Fruit fly (Drosophila melanogaster) whole organism, embryonic: ENCODE measurements around the gene Syx4.
A peak's percentile ranks its signal among the peaks of the same experiment; 100 is the strongest.

Source experiments
- CG10147 ChIP-seq: fragments of 200-800 bp; sonication (Bioruptor generic); optimal IDR thresholded peaks from 2 replicates; lab custom pipeline; 2019; ENCODE audit warnings: missing biosample characterization, mild to moderate bottlenecking, missing genetic modification characterization, moderate library complexity
- CG10267 ChIP-seq: fragments of 200-800 bp; sonication (Bioruptor generic); optimal IDR thresholded peaks from 2 replicates; lab custom pipeline; 2018; ENCODE audit warnings: missing biosample characterization, mild to moderate bottlenecking, missing genetic modification characterization, moderate library complexity
- CG10366 ChIP-seq: fragments of 200-800 bp; sonication (Bioruptor generic); IDR thresholded peaks from 2 replicates; pipeline ENCODE4 v1.3.6; 2022; ENCODE audit warnings: missing biosample characterization, missing genetic modification characterization
- CG12299 ChIP-seq: fragments of 200-800 bp; sonication (Bioruptor generic); optimal IDR thresholded peaks from 2 replicates; lab custom pipeline; 2018; ENCODE audit warnings: missing biosample characterization, mild to moderate bottlenecking, missing genetic modification characterization
- CG12744 ChIP-seq: fragments of 200-800 bp; sonication (Bioruptor generic); optimal IDR thresholded peaks from 2 replicates; lab custom pipeline; 2016; ENCODE audit warnings: missing biosample characterization, missing genetic modification characterization
- CG12942 ChIP-seq: fragments of 200-800 bp; sonication (Bioruptor generic); optimal IDR thresholded peaks from 3 replicates; lab custom pipeline; 2016; ENCODE audit warnings: missing biosample characterization, missing genetic modification characterization
- CG14441 ChIP-seq: fragments of 200-800 bp; sonication (Bioruptor generic); IDR thresholded peaks from 2 replicates; pipeline ENCODE4 v1.3.6; 2022; ENCODE audit warnings: missing biosample characterization, missing genetic modification characterization
- CG14860 ChIP-seq: fragments of 200-800 bp; sonication (Bioruptor generic); IDR thresholded peaks from 3 replicates; pipeline ENCODE4 v1.3.6; 2022; ENCODE audit warnings: missing biosample characterization, missing genetic modification characterization; ENCODE audit not compliant: partially characterized antibody
- CG1602 ChIP-seq: fragments of 200-800 bp; sonication (Bioruptor generic); optimal IDR thresholded peaks from 3 replicates; lab custom pipeline; 2016; ENCODE audit warnings: missing biosample characterization, missing genetic modification characterization
- CG2120 ChIP-seq: fragments of 200-800 bp; sonication (Bioruptor generic); optimal IDR thresholded peaks from 3 replicates; lab custom pipeline; 2016; ENCODE audit warnings: missing biosample characterization, missing genetic modification characterization
- CG3281 ChIP-seq: fragments of 200-800 bp; sonication (Bioruptor generic); optimal IDR thresholded peaks from 3 replicates; lab custom pipeline; 2017; ENCODE audit warnings: missing biosample characterization, mild to moderate bottlenecking, missing genetic modification characterization
- CG3995 ChIP-seq: fragments of 200-800 bp; sonication (Bioruptor generic); optimal IDR thresholded peaks from 3 replicates; lab custom pipeline; 2016; ENCODE audit warnings: missing biosample characterization, missing genetic modification characterization
- CG5180 ChIP-seq: fragments of 200-800 bp; sonication (Bioruptor generic); optimal IDR thresholded peaks from 3 replicates; lab custom pipeline; 2017; ENCODE audit warnings: missing biosample characterization, missing genetic modification characterization, mild to moderate bottlenecking, moderate library complexity, missing genetic modification reagents
- CG6175 ChIP-seq: fragments of 200-800 bp; sonication (Bioruptor generic); IDR thresholded peaks from 3 replicates; pipeline ENCODE4 v1.3.6; 2022; ENCODE audit warnings: missing biosample characterization, missing genetic modification characterization
- CG6272 ChIP-seq: fragments of 200-800 bp; sonication (Bioruptor generic); IDR thresholded peaks from 2 replicates; pipeline ENCODE4 v1.3.6; 2022; ENCODE audit warnings: missing biosample characterization, missing genetic modification characterization
- CG6854 ChIP-seq: fragments of 200-800 bp; sonication (Bioruptor generic); optimal IDR thresholded peaks from 3 replicates; lab custom pipeline; 2017; ENCODE audit warnings: missing biosample characterization, mild to moderate bottlenecking, missing genetic modification characterization
- CG7556 ChIP-seq: fragments of 200-800 bp; sonication (Bioruptor generic); optimal IDR thresholded peaks from 2 replicates; lab custom pipeline; 2017; ENCODE audit warnings: missing biosample characterization, mild to moderate bottlenecking, missing genetic modification characterization
- CG7745 ChIP-seq: fragments of 200-800 bp; sonication (Bioruptor generic); optimal IDR thresholded peaks from 2 replicates; lab custom pipeline; 2018; ENCODE audit warnings: missing biosample characterization, mild to moderate bottlenecking, missing genetic modification characterization, moderate library complexity
- CG8290 ChIP-seq, 3 experiments: fragments of 200-800 bp; sonication (Bioruptor generic); optimal IDR thresholded peaks; 2 replicates each; lab custom pipeline; 2016 to 2019; ENCODE audit warnings: missing biosample characterization in 3 of 3, missing genetic modification characterization in 3 of 3, mild to moderate bottlenecking in 2 of 3, moderate library complexity in 1 of 3
- CoRest ChIP-seq: fragments of 200-800 bp; sonication (Bioruptor generic); optimal IDR thresholded peaks from 3 replicates; lab custom pipeline; 2018; ENCODE audit warnings: missing biosample characterization, mild to moderate bottlenecking, missing genetic modification characterization, moderate library complexity
- Dref ChIP-seq: fragments of 200-800 bp; sonication (Bioruptor generic); IDR thresholded peaks from 2 replicates; pipeline ENCODE4 v1.3.6; 2022; ENCODE audit warnings: missing biosample characterization, missing genetic modification characterization
- Ets65A ChIP-seq: fragments of 200-800 bp; sonication (Bioruptor generic); peaks from one replicate; lab custom pipeline; 2016; ENCODE audit warnings: missing biosample characterization, missing genetic modification characterization
- Fer1 ChIP-seq: fragments of 200-800 bp; sonication (Bioruptor generic); optimal IDR thresholded peaks from 2 replicates; lab custom pipeline; 2017; ENCODE audit warnings: missing biosample characterization, mild to moderate bottlenecking, missing genetic modification characterization
- HHEX ChIP-seq: fragments of 200-800 bp; sonication (Bioruptor generic); optimal IDR thresholded peaks from 3 replicates; lab custom pipeline; 2017; ENCODE audit warnings: missing biosample characterization, mild to moderate bottlenecking, missing genetic modification characterization, missing genetic modification reagents
- Hmr ChIP-seq: fragments of 200-800 bp; sonication (Bioruptor generic); optimal IDR thresholded peaks from 3 replicates; lab custom pipeline; 2017; ENCODE audit warnings: mild to moderate bottlenecking, missing biosample characterization, missing genetic modification reagents, missing genetic modification characterization
- MBD-R2 ChIP-seq: fragments of 200-800 bp; sonication (Bioruptor generic); IDR thresholded peaks from 2 replicates; pipeline ENCODE4 v1.3.6; 2022; ENCODE audit warnings: missing biosample characterization, missing genetic modification characterization
- Nf-YA ChIP-seq: fragments of 200-800 bp; sonication (Bioruptor generic); IDR thresholded peaks from 2 replicates; pipeline ENCODE4 v1.3.6; 2022; ENCODE audit warnings: missing biosample characterization, missing genetic modification characterization
- NfI ChIP-seq: fragments of 200-800 bp; sonication (Bioruptor generic); optimal IDR thresholded peaks from 3 replicates; lab custom pipeline; 2018; ENCODE audit warnings: missing biosample characterization, mild to moderate bottlenecking, missing genetic modification characterization, moderate library complexity
- Sin3A ChIP-seq: fragments of >200 bp; optimal IDR thresholded peaks from 2 replicates; lab custom pipeline; 2018
- Trl ChIP-seq, 3 experiments: fragments of >200 bp in 2 of 3; fragments of 200-800 bp in 1 of 3; sonication (Bioruptor generic) in 1 of 3; optimal IDR thresholded peaks; 2 replicates in 1 of 3; 3 replicates in 2 of 3; lab custom pipeline; 2016 to 2017; ENCODE audit warnings: missing biosample characterization in 1 of 3, missing genetic modification characterization in 1 of 3
- abd-A ChIP-seq: fragments of 200-800 bp; sonication (Bioruptor generic); optimal IDR thresholded peaks from 3 replicates; lab custom pipeline; 2019; ENCODE audit warnings: missing biosample characterization, mild to moderate bottlenecking, missing genetic modification characterization, moderate library complexity
- ap ChIP-seq: fragments of 200-800 bp; sonication (Bioruptor generic); IDR thresholded peaks from 2 replicates; pipeline ENCODE4 v1.3.6; 2022; ENCODE audit warnings: missing biosample characterization, missing genetic modification characterization
- bbx ChIP-seq: fragments of 200-800 bp; sonication (Bioruptor generic); IDR thresholded peaks from 2 replicates; pipeline ENCODE4 v1.3.6; 2022; ENCODE audit warnings: missing biosample characterization, missing genetic modification characterization; ENCODE audit not compliant: partially characterized antibody
- disco-r ChIP-seq: fragments of 200-800 bp; sonication (Bioruptor generic); optimal IDR thresholded peaks from 2 replicates; lab custom pipeline; 2016; ENCODE audit warnings: missing biosample characterization, missing genetic modification characterization
- dpn ChIP-seq, 2 experiments: fragments of 200-800 bp; sonication (Bioruptor generic); optimal IDR thresholded peaks; 3 replicates each; lab custom pipeline; 2016; ENCODE audit warnings: missing biosample characterization in 2 of 2, missing genetic modification characterization in 2 of 2
- eyg ChIP-seq: fragments of 200-800 bp; sonication (Bioruptor generic); optimal IDR thresholded peaks from 3 replicates; lab custom pipeline; 2016; ENCODE audit warnings: missing biosample characterization, missing genetic modification characterization
- fru ChIP-seq: fragments of >200 bp; optimal IDR thresholded peaks from 2 replicates; lab custom pipeline; 2017
- ken ChIP-seq: fragments of 200-800 bp; sonication (Bioruptor generic); IDR thresholded peaks from 3 replicates; pipeline ENCODE4 v1.3.6; 2022; ENCODE audit warnings: missing biosample characterization, missing genetic modification characterization
- lmd ChIP-seq: fragments of 200-800 bp; sonication (Bioruptor generic); IDR thresholded peaks from 2 replicates; pipeline ENCODE4 v1.3.6; 2022; ENCODE audit warnings: missing biosample characterization, missing genetic modification characterization
- lov ChIP-seq, 2 experiments: fragments of 200-800 bp in 1 of 2; fragments of >200 bp in 1 of 2; sonication (Bioruptor generic) in 1 of 2; IDR thresholded peaks in 1 of 2; optimal IDR thresholded peaks in 1 of 2; 2 replicates in 1 of 2; 3 replicates in 1 of 2; pipeline versions ENCODE4 v1.3.6 to Lab custom; 2017 to 2022; ENCODE audit warnings: missing biosample characterization in 1 of 2, missing genetic modification characterization in 1 of 2
- nerfin-2 ChIP-seq: fragments of 200-800 bp; sonication (Bioruptor generic); IDR thresholded peaks from 2 replicates; pipeline ENCODE4 v1.3.6; 2022; ENCODE audit warnings: missing biosample characterization, missing genetic modification characterization; ENCODE audit not compliant: partially characterized antibody
- p53 ChIP-seq: fragments of 200-800 bp; sonication (Bioruptor generic); optimal IDR thresholded peaks from 2 replicates; lab custom pipeline; 2016; ENCODE audit warnings: missing biosample characterization, missing genetic modification characterization
- peb ChIP-seq: fragments of 200-800 bp; sonication (Bioruptor generic); IDR thresholded peaks from 2 replicates; pipeline ENCODE4 v1.3.6; 2022; ENCODE audit warnings: missing biosample characterization, missing genetic modification characterization
- pum ChIP-seq: fragments of 200-800 bp; sonication (Bioruptor generic); optimal IDR thresholded peaks from 2 replicates; lab custom pipeline; 2016; ENCODE audit warnings: missing biosample characterization, missing genetic modification characterization
- sc ChIP-seq, 3 experiments: fragments of >200 bp in 2 of 3; fragments of 200-800 bp in 1 of 3; sonication (Bioruptor generic) in 1 of 3; optimal IDR thresholded peaks; 2 replicates in 2 of 3; 3 replicates in 1 of 3; lab custom pipeline; 2017; ENCODE audit warnings: mild to moderate bottlenecking in 1 of 3, missing biosample characterization in 1 of 3, missing genetic modification characterization in 1 of 3, missing genetic modification reagents in 1 of 3
- seq ChIP-seq: fragments of 200-800 bp; sonication (Bioruptor generic); IDR thresholded peaks from 2 replicates; pipeline ENCODE4 v1.3.6; 2022; ENCODE audit warnings: missing biosample characterization, missing genetic modification characterization
- sisA ChIP-seq: fragments of 200-800 bp; sonication (Bioruptor generic); IDR thresholded peaks from 2 replicates; pipeline ENCODE4 v1.3.6; 2022; ENCODE audit warnings: missing biosample characterization, missing genetic modification characterization
- trh ChIP-seq: fragments of 200-800 bp; sonication (Bioruptor generic); optimal IDR thresholded peaks from 2 replicates; lab custom pipeline; 2016; ENCODE audit warnings: missing biosample characterization, missing genetic modification characterization
- unpg ChIP-seq: fragments of 200-800 bp; sonication (Bioruptor generic); optimal IDR thresholded peaks from 3 replicates; lab custom pipeline; 2018; ENCODE audit warnings: missing biosample characterization, mild to moderate bottlenecking, missing genetic modification characterization, moderate library complexity
- wdn ChIP-seq: fragments of 200-800 bp; sonication (Bioruptor generic); IDR thresholded peaks from 2 replicates; pipeline ENCODE4 v1.3.6; 2022; ENCODE audit warnings: missing biosample characterization, missing genetic modification characterization

The Syx4 gene

DNA sequence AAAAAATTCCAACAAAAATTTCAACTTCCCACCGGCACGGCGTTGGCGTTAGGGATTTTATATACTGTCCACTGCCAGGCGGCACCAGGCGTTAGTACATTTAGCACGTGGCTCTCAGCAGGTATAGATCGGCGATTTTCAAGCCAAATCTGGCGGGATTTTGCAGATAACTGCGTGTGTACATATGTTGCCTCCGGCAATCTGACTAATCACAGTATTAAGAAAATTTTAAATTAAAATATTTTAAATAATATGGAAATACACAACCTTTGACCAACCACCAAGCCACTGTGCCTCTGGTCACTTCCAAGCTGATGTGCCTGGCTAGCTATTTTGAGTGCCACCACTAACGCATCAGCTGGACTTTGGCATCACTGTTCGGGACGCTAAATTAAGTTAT is 11.7 kb downstream of the Syx4 start, which contains the start of the genes ttm50 and CG2712 (continued):
- TF ChIP-seq unpg, result no peak
- TF ChIP-seq fru (lab: Kevin White, UChicago), result no peak
- no peak for TF ChIP-seq Trl (optimal IDR thresholded peaks at IDR 0.05; lab: Kevin White, UChicago)
- TF ChIP-seq Trl (GFP tag; optimal IDR thresholded peaks at IDR 0.05; lab: Kevin White, UChicago), result no peak
- no peak for TF ChIP-seq bbx (GFP tag; lab: Robert Waterston, UW)
- TF ChIP-seq CG12744 (GFP tag; lab: Kevin White, UChicago), result no peak
- no peak; the same call in 1 of the 2 replicates for TF ChIP-seq CG10366
- TF ChIP-seq CG12299 (tag; lab: Kevin White, UChicago), result peak; percentile 7
- no peak for TF ChIP-seq wdn
- no peak for TF ChIP-seq CG6175 (GFP tag; lab: Robert Waterston, UW)
- peak; percentile 59 for TF ChIP-seq CG10267 (tag; lab: Kevin White, UChicago)
- 0 out of 2 replicates have a peak, but pooled peaks have one; percentile 31 for TF ChIP-seq Dref (GFP tag; lab: Robert Waterston, UW)
- no peak for TF ChIP-seq ap (GFP tag; lab: Robert Waterston, UW)
- no peak for TF ChIP-seq pum
- no peak for TF ChIP-seq CG7745 (tag; lab: Kevin White, UChicago)
- peak; percentile 87 for TF ChIP-seq MBD-R2
- TF ChIP-seq CG6854 (GFP tag; lab: Kevin White, UChicago), result no peak
- peak; percentile 60 for TF ChIP-seq CG3281 (GFP tag; lab: Kevin White, UChicago)
- no peak for TF ChIP-seq disco-r
- no peak for TF ChIP-seq CG12942 (GFP tag; lab: Kevin White, UChicago)
- no peak for TF ChIP-seq CG8290 (GFP tag; optimal IDR thresholded peaks at IDR 0.05; lab: Kevin White, UChicago)
- TF ChIP-seq CG8290 (tag; optimal IDR thresholded peaks at IDR 0.05; lab: Kevin White, UChicago), result peak in 1 of 2 experiments; percentile 32
- TF ChIP-seq CG5180 (GFP tag; lab: Kevin White, UChicago), result no peak
- 0 out of 3 replicates have a peak, but pooled peaks have one; percentile 54 for TF ChIP-seq ken (GFP tag; lab: Robert Waterston, UW)
- peak; percentile 54 for TF ChIP-seq CG2120 (GFP tag; lab: Kevin White, UChicago)
- peak; percentile 51; the same call in 1 of the 2 replicates for TF ChIP-seq CG6272
- TF ChIP-seq CG7556 (GFP tag; lab: Kevin White, UChicago), result peak; percentile 48
- no peak for TF ChIP-seq Hmr
- TF ChIP-seq CG14441 (GFP tag; lab: Robert Waterston, UW), result peak; percentile 28; the same call in 1 of the 2 replicates
- TF ChIP-seq CoRest (tag; lab: Kevin White, UChicago), result peak; percentile 82
- no peak for TF ChIP-seq Nf-YA
- TF ChIP-seq CG10147 (GFP tag; lab: Kevin White, UChicago), result peak; percentile 66
- no peak for TF ChIP-seq nerfin-2 (GFP tag; lab: Robert Waterston, UW)
- peak; percentile 55 for TF ChIP-seq CG3995
- TF ChIP-seq eyg, result no peak
- no peak for TF ChIP-seq sc (optimal IDR thresholded peaks at IDR 0.05; lab: Kevin White, UChicago)
- no peak for TF ChIP-seq sc (GFP tag; optimal IDR thresholded peaks at IDR 0.05; lab: Kevin White, UChicago)
- peak; percentile 21 for TF ChIP-seq trh (GFP tag; lab: Kevin White, UChicago)
- TF ChIP-seq abd-A (tag; lab: Kevin White, UChicago), result no peak
- no peak for TF ChIP-seq CG14860 (GFP tag; lab: Robert Waterston, UW)
- peak; percentile 21 to 52 for TF ChIP-seq dpn (GFP tag; optimal IDR thresholded peaks at IDR 0.05; lab: Kevin White, UChicago)
- TF ChIP-seq lov (optimal IDR thresholded peaks at IDR 0.05; lab: Kevin White, UChicago), result no peak
- no peak for TF ChIP-seq lov (GFP tag; IDR thresholded peaks at IDR 0.05; lab: Robert Waterston, UW)
- TF ChIP-seq seq (GFP tag; lab: Robert Waterston, UW), result no peak
- TF ChIP-seq peb (GFP tag; lab: Robert Waterston, UW), result no peak; the same call in 1 of the 2 replicates
- peak; percentile 65 for TF ChIP-seq NfI
- TF ChIP-seq CG1602 (GFP tag; lab: Kevin White, UChicago), result peak; percentile 27
- peak; percentile 58; the same call in 1 of the 2 replicates for TF ChIP-seq lmd (GFP tag; lab: Robert Waterston, UW)
- peak; percentile 22 for TF ChIP-seq HHEX (GFP tag; lab: Kevin White, UChicago)
- TF ChIP-seq Ets65A (GFP tag; lab: Kevin White, UChicago), result peak; percentile 62
- peak; percentile 61 for TF ChIP-seq Sin3A (lab: Kevin White, UChicago)
- peak; percentile 40; the same call in 1 of the 2 replicates for TF ChIP-seq sisA (GFP tag; lab: Robert Waterston, UW)
- no peak for TF ChIP-seq p53 (GFP tag; lab: Kevin White, UChicago)
- peak; percentile 64 for TF ChIP-seq Fer1
